Worm (Caenorhabditis elegans) whole organism, L4 larva: ENCODE data around the gene agt-1.
A peak's percentile ranks its signal among the peaks of the same experiment; 100 is the strongest.

Source experiments
- D1046.2 ChIP-seq: fragments of 200-800 bp; sonication (Bioruptor generic); IDR thresholded peaks from 2 replicates; pipeline ENCODE4 v1.3.6; 2022; ENCODE audit warnings: missing genetic modification characterization, missing compliant biosample characterization
- Y105C5A.15 ChIP-seq: fragments of 200-800 bp; sonication (Bioruptor generic); IDR thresholded peaks from 2 replicates; pipeline ENCODE4 v1.3.6; 2022; ENCODE audit warnings: missing genetic modification characterization, missing compliant biosample characterization
- Y48G9A.11 ChIP-seq: fragments of 200-800 bp; sonication (Bioruptor generic); IDR thresholded peaks from 2 replicates; pipeline ENCODE4 v1.3.6; 2022; ENCODE audit warnings: missing genetic modification reagents, missing genetic modification characterization, missing compliant biosample characterization
- Y5F2A.4 ChIP-seq: fragments of 200-800 bp; sonication (Bioruptor generic); optimal IDR thresholded peaks from 2 replicates; lab custom pipeline; 2018; ENCODE audit warnings: mild to moderate bottlenecking, missing genetic modification characterization, missing compliant biosample characterization
- aha-1 ChIP-seq: fragments of 150-350 bp; peaks from one replicate; lab custom pipeline; 2014; ENCODE audit warnings: missing biosample characterization, missing genetic modification characterization
- aly-2 ChIP-seq: sonication (generic microtip); optimal IDR thresholded peaks from 2 replicates; lab custom pipeline; 2018; ENCODE audit warnings: missing biosample characterization, missing genetic modification characterization
- arid-1 ChIP-seq: fragments of 200-800 bp; sonication (Bioruptor generic); conservative IDR thresholded peaks from 2 replicates; pipeline ENCODE4 v1.3.6; 2022; ENCODE audit warnings: missing genetic modification reagents, missing genetic modification characterization, missing compliant biosample characterization
- ceh-44 ChIP-seq: fragments of 200-800 bp; sonication (Bioruptor generic); IDR thresholded peaks from 2 replicates; pipeline ENCODE4 v1.3.6; 2022; ENCODE audit warnings: missing genetic modification reagents, missing genetic modification characterization, missing compliant biosample characterization
- ceh-62 ChIP-seq: sonication (generic microtip); optimal IDR thresholded peaks from 2 replicates; lab custom pipeline; 2017; ENCODE audit warnings: missing biosample characterization, missing genetic modification characterization
- ceh-82 ChIP-seq: sonication (generic microtip); optimal IDR thresholded peaks from 2 replicates; lab custom pipeline; 2017; ENCODE audit warnings: missing biosample characterization, missing genetic modification characterization
- daf-16 ChIP-seq, 3 experiments: sonication (generic microtip); optimal IDR thresholded peaks; 2 replicates each; lab custom pipeline; 2016 to 2017; ENCODE audit warnings: missing genetic modification characterization in 3 of 3, missing genetic modification reagents in 3 of 3, mild to moderate bottlenecking in 2 of 3, missing compliant biosample characterization in 2 of 3, missing biosample characterization in 1 of 3, moderate library complexity in 1 of 3
- dmd-6 ChIP-seq: fragments of 200-800 bp; sonication (Bioruptor generic); IDR thresholded peaks from 2 replicates; pipeline ENCODE4 v1.3.6; 2022; ENCODE audit warnings: missing genetic modification reagents, missing genetic modification characterization, missing compliant biosample characterization
- dmd-9 ChIP-seq: fragments of 200-800 bp; sonication (Bioruptor generic); IDR thresholded peaks from 2 replicates; pipeline ENCODE4 v1.3.6; 2022; ENCODE audit warnings: missing genetic modification reagents, missing genetic modification characterization, missing compliant biosample characterization
- duxl-1 ChIP-seq: sonication (generic microtip); optimal IDR thresholded peaks from 2 replicates; lab custom pipeline; 2016; ENCODE audit warnings: mild to moderate bottlenecking, missing genetic modification characterization, moderate library complexity, missing compliant biosample characterization; ENCODE audit not compliant: poor library complexity
- dve-1 ChIP-seq: sonication (generic microtip); optimal IDR thresholded peaks from 2 replicates; lab custom pipeline; 2017; ENCODE audit warnings: antibody characterized with exemption, mild to moderate bottlenecking, missing genetic modification characterization, missing compliant biosample characterization; ENCODE audit not compliant: insufficient read depth
- egl-27 ChIP-seq: sonication (generic microtip); optimal IDR thresholded peaks from 3 replicates; lab custom pipeline; 2017; ENCODE audit warnings: missing biosample characterization, missing genetic modification reagents, missing genetic modification characterization
- egl-43 ChIP-seq: fragments of 200-800 bp; sonication (Bioruptor generic); IDR thresholded peaks from 2 replicates; pipeline ENCODE4 v1.3.6; 2022; ENCODE audit warnings: missing genetic modification reagents, missing genetic modification characterization, missing compliant biosample characterization
- gei-8 ChIP-seq: fragments of 200-800 bp; sonication (Bioruptor generic); optimal IDR thresholded peaks from 2 replicates; lab custom pipeline; 2018; ENCODE audit warnings: mild to moderate bottlenecking, missing genetic modification characterization, missing compliant biosample characterization
- hif-1 ChIP-seq, 2 experiments: sonication (generic microtip); optimal IDR thresholded peaks; 2 replicates each; lab custom pipeline; 2016 to 2017; ENCODE audit warnings: missing compliant biosample characterization in 2 of 2, missing genetic modification characterization in 2 of 2, missing genetic modification reagents in 2 of 2, missing genotype in 2 of 2, mild to moderate bottlenecking in 1 of 2
- hlh-11 ChIP-seq: fragments of 200-800 bp; sonication (Bioruptor generic); optimal IDR thresholded peaks from 2 replicates; lab custom pipeline; 2018; ENCODE audit warnings: mild to moderate bottlenecking, missing genetic modification characterization, missing compliant biosample characterization
- hlh-30 ChIP-seq: sonication (generic microtip); optimal IDR thresholded peaks from 2 replicates; lab custom pipeline; 2017; ENCODE audit warnings: antibody characterized with exemption, mild to moderate bottlenecking, missing genetic modification characterization, missing compliant biosample characterization; ENCODE audit not compliant: insufficient read depth
- hmg-1.1 ChIP-seq: fragments of 200-800 bp; sonication (Bioruptor generic); IDR thresholded peaks from 2 replicates; pipeline ENCODE4 v1.3.6; 2022; ENCODE audit warnings: missing genetic modification reagents, missing genetic modification characterization, missing compliant biosample characterization
- lim-7 ChIP-seq: fragments of 200-800 bp; sonication (Bioruptor generic); IDR thresholded peaks from 2 replicates; pipeline ENCODE4 v1.3.6; 2022; ENCODE audit warnings: missing genetic modification characterization, missing compliant biosample characterization
- lin-13 ChIP-seq: fragments of 150-350 bp; optimal IDR thresholded peaks from 2 replicates; lab custom pipeline; 2014; ENCODE audit warnings: missing biosample characterization, missing genetic modification reagents, missing genetic modification characterization
- lsy-2 ChIP-seq, 2 experiments: fragments of 150-350 bp in 1 of 2; sonication (generic microtip) in 1 of 2; optimal IDR thresholded peaks; 2 replicates each; lab custom pipeline; 2014 to 2017; ENCODE audit warnings: missing biosample characterization in 2 of 2, missing genetic modification characterization in 2 of 2
- madf-5 ChIP-seq, 2 experiments: fragments of 200-800 bp; sonication (Bioruptor generic); IDR thresholded peaks; 2 replicates each; pipeline ENCODE4 v1.3.6; 2022; ENCODE audit warnings: missing compliant biosample characterization in 2 of 2, missing genetic modification characterization in 2 of 2
- mdl-1 ChIP-seq, 2 experiments: fragments of 150-350 bp in 1 of 2; sonication (generic microtip) in 1 of 2; optimal IDR thresholded peaks; 2 replicates each; lab custom pipeline; 2014 to 2017; ENCODE audit warnings: missing biosample characterization in 2 of 2, missing genetic modification characterization in 2 of 2
- mes-2 ChIP-seq: sonication (generic microtip); optimal IDR thresholded peaks from 2 replicates; lab custom pipeline; 2016; ENCODE audit warnings: missing genotype, mild to moderate bottlenecking, missing genetic modification characterization, missing compliant biosample characterization; ENCODE audit not compliant: poor library complexity, severe bottlenecking
- mxl-2 ChIP-seq: fragments of 200-800 bp; sonication (Bioruptor generic); conservative IDR thresholded peaks from 2 replicates; pipeline ENCODE4 v1.3.6; 2022; ENCODE audit warnings: missing genetic modification reagents, missing genetic modification characterization, missing compliant biosample characterization
- mxl-3 ChIP-seq: fragments of 200-800 bp; sonication (Bioruptor generic); optimal IDR thresholded peaks from 2 replicates; lab custom pipeline; 2018; ENCODE audit warnings: mild to moderate bottlenecking, missing genetic modification characterization, missing compliant biosample characterization
- nhr-10 ChIP-seq: fragments of 150-350 bp; optimal IDR thresholded peaks from 2 replicates; lab custom pipeline; 2014; ENCODE audit warnings: missing biosample characterization, missing genetic modification characterization
- nhr-102 ChIP-seq: sonication (generic microtip); optimal IDR thresholded peaks from 2 replicates; lab custom pipeline; 2016; ENCODE audit warnings: mild to moderate bottlenecking, missing genetic modification characterization, moderate library complexity, missing compliant biosample characterization
- nhr-11 ChIP-seq: fragments of 150-350 bp; optimal IDR thresholded peaks from 2 replicates; lab custom pipeline; 2014; ENCODE audit warnings: missing biosample characterization, missing genetic modification characterization
- nhr-111 ChIP-seq: fragments of 200-800 bp; sonication (Bioruptor generic); optimal IDR thresholded peaks from 2 replicates; lab custom pipeline; 2018; ENCODE audit warnings: mild to moderate bottlenecking, missing genetic modification characterization, missing compliant biosample characterization
- nhr-28 ChIP-seq: fragments of 150-350 bp; optimal IDR thresholded peaks from 2 replicates; lab custom pipeline; 2014; ENCODE audit warnings: missing biosample characterization, missing genetic modification characterization
- nhr-41 ChIP-seq: fragments of 200-800 bp; sonication (Bioruptor generic); IDR thresholded peaks from 2 replicates; pipeline ENCODE4 v1.3.6; 2022; ENCODE audit warnings: missing genetic modification reagents, missing genetic modification characterization, missing compliant biosample characterization
- nhr-42 ChIP-seq: fragments of 200-800 bp; sonication (Bioruptor generic); IDR thresholded peaks from 2 replicates; pipeline ENCODE4 v1.3.6; 2022; ENCODE audit warnings: missing genetic modification characterization, missing compliant biosample characterization
- nhr-48 ChIP-seq: sonication (generic microtip); optimal IDR thresholded peaks from 2 replicates; lab custom pipeline; 2016; ENCODE audit warnings: mild to moderate bottlenecking, missing genetic modification characterization, missing compliant biosample characterization
- nhr-76 ChIP-seq: fragments of 150-350 bp; optimal IDR thresholded peaks from 2 replicates; lab custom pipeline; 2014; ENCODE audit warnings: missing biosample characterization, missing genetic modification characterization
- pha-4 ChIP-seq, 2 experiments: fragments of 150-350 bp in 1 of 2; fragments of 200-800 bp in 1 of 2; sonication (Bioruptor generic) in 1 of 2; IDR thresholded peaks in 1 of 2; optimal IDR thresholded peaks in 1 of 2; 2 replicates each; pipeline versions ENCODE4 v1.3.6 to Lab custom; 2014 to 2022; ENCODE audit warnings: missing genetic modification characterization in 2 of 2, missing genetic modification reagents in 2 of 2, missing biosample characterization in 1 of 2, missing compliant biosample characterization in 1 of 2
- php-3 ChIP-seq: fragments of 200-800 bp; sonication (Bioruptor generic); IDR thresholded peaks from 2 replicates; pipeline ENCODE4 v1.3.6; 2022; ENCODE audit warnings: missing genetic modification reagents, missing genetic modification characterization, missing compliant biosample characterization
- pqm-1 ChIP-seq: sonication (generic microtip); optimal IDR thresholded peaks from 2 replicates; lab custom pipeline; 2017; ENCODE audit warnings: missing biosample characterization, missing genetic modification characterization
- set-16 ChIP-seq: fragments of 200-800 bp; sonication (Bioruptor generic); IDR thresholded peaks from 2 replicates; pipeline ENCODE4 v1.3.6; 2022; ENCODE audit warnings: missing genetic modification reagents, missing genetic modification characterization, missing compliant biosample characterization
- skn-1 ChIP-seq: fragments of 150-350 bp; optimal IDR thresholded peaks from 2 replicates; lab custom pipeline; 2014; ENCODE audit warnings: missing biosample characterization, missing genetic modification characterization
- spr-3 ChIP-seq: fragments of 200-800 bp; sonication (Bioruptor generic); optimal IDR thresholded peaks from 2 replicates; lab custom pipeline; 2018; ENCODE audit warnings: mild to moderate bottlenecking, missing genetic modification characterization, missing compliant biosample characterization
- vab-7 ChIP-seq: fragments of 200-800 bp; sonication (Bioruptor generic); IDR thresholded peaks from 2 replicates; pipeline ENCODE4 v1.3.6; 2022; ENCODE audit warnings: missing genetic modification reagents, missing genetic modification characterization, missing compliant biosample characterization
- zag-1 ChIP-seq: fragments of 150-350 bp; optimal IDR thresholded peaks from 2 replicates; lab custom pipeline; 2014; ENCODE audit warnings: missing biosample characterization, missing genetic modification characterization
- zip-11 ChIP-seq: fragments of 200-800 bp; sonication (Bioruptor generic); IDR thresholded peaks from 2 replicates; pipeline ENCODE4 v1.3.6; 2022; ENCODE audit warnings: missing genetic modification characterization, missing compliant biosample characterization
- ztf-7 ChIP-seq: fragments of 150-350 bp; optimal IDR thresholded peaks from 2 replicates; lab custom pipeline; 2014; ENCODE audit warnings: missing biosample characterization, missing genetic modification characterization

The agt-1 gene

DNA sequence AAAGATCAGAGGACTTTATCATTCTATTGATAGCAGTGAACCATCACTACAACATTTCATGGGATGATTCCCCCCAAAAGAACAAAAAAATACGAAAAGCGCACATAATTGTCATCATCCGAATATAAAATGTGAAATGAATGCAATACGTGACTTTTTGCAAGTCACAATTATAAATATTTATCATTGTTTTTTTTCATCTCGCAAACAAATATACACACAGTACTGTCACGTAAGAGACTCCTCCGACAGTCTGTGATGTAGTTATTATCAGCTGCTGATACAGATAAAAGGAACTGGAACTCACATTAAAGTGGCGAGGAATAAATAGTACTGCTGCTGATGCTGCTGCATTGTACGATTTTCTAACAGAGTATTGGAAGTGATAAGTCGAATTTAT lies 27.2 kb upstream of the agt-1 start:
- TF ChIP-seq dve-1 (tag; lab: Kevin White, UChicago) = peak; percentile 77
- TF ChIP-seq spr-3 (GFP tag; lab: Kevin White, UChicago) = no peak
- TF ChIP-seq pqm-1 (tag; lab: Kevin White, UChicago) = peak; percentile 75
- peak; percentile 90 for TF ChIP-seq nhr-28 (tag; lab: Kevin White, UChicago)
- TF ChIP-seq hlh-30 (tag; lab: Kevin White, UChicago) = peak; percentile 64
- no peak for TF ChIP-seq ceh-82 (tag; lab: Kevin White, UChicago)
- TF ChIP-seq php-3 (GFP tag; lab: Robert Waterston, UW) = peak; percentile 52; the same call in 1 of the 2 replicates
- peak; percentile 21 for TF ChIP-seq ztf-7 (tag; lab: Kevin White, UChicago)
- TF ChIP-seq nhr-102 = peak; percentile 35
- TF ChIP-seq mxl-2 (GFP tag; lab: Robert Waterston, UW) = peak; percentile 59; the same call in 1 of the 2 replicates
- peak; percentile 60 for TF ChIP-seq dmd-6
- TF ChIP-seq mdl-1 (tag; optimal IDR thresholded peaks at IDR 0.05; lab: Kevin White, UChicago) = peak in 1 of 2 experiments; percentile 32
- TF ChIP-seq daf-16 (GFP tag; optimal IDR thresholded peaks at IDR 0.05; lab: Kevin White, UChicago) = no peak
- peak; percentile 97 for TF ChIP-seq daf-16 (tag; optimal IDR thresholded peaks at IDR 0.05; lab: Kevin White, UChicago)
- TF ChIP-seq nhr-11 = no peak
- TF ChIP-seq aha-1 (tag; lab: Kevin White, UChicago) = peak; percentile 100
- peak; percentile 93 to 98 for TF ChIP-seq hif-1 (tag; optimal IDR thresholded peaks at IDR 0.05; lab: Kevin White, UChicago)
- no peak for TF ChIP-seq arid-1
- TF ChIP-seq nhr-10 = no peak
- peak in 1 of 2 experiments; percentile 16 for TF ChIP-seq lsy-2 (tag; optimal IDR thresholded peaks at IDR 0.05; lab: Kevin White, UChicago)
- TF ChIP-seq pha-4 (GFP tag; IDR thresholded peaks at IDR 0.05; lab: Robert Waterston, UW) = no peak
- TF ChIP-seq pha-4 (tag; optimal IDR thresholded peaks at IDR 0.05; lab: Kevin White, UChicago) = no peak
- peak; percentile 61 for TF ChIP-seq nhr-48
- TF ChIP-seq aly-2 (tag; lab: Kevin White, UChicago) = no peak
- TF ChIP-seq hlh-11 = peak; percentile 65

DNA sequence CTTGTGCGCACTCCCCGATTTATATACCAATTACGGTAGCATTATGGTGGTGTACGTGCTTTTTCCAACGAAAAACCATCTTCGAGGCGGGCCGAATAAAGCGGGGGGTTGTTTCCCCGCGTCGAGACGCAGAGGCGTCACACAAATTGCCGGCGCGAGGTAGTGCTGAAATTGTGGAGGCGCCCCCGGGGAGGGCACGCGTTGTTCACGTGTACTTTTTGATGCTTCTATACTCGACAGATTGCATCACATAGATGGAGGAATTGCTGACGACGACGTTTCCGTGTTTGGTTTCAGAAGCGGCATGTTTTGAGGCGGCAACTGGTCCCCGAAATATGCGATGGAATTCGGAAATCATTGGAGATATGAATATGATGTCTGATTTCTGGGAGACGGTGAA lies 26.0 kb upstream of the agt-1 start:
- TF ChIP-seq nhr-111 (GFP tag; lab: Kevin White, UChicago) = no peak
- 0 out of 4 replicates have a peak, but pooled peaks of 1 of the 2 experiments have one; percentile 70 for TF ChIP-seq madf-5 (GFP tag; IDR thresholded peaks at IDR 0.05; lab: Robert Waterston, UW)
- peak; percentile 75 for TF ChIP-seq lin-13 (GFP tag; lab: Kevin White, UChicago)
- peak; percentile 29 for TF ChIP-seq egl-27 (tag; lab: Kevin White, UChicago)
- TF ChIP-seq nhr-41 (GFP tag; lab: Robert Waterston, UW) = no peak
- TF ChIP-seq dmd-9 (GFP tag; lab: Robert Waterston, UW) = no peak
- no peak for TF ChIP-seq aly-2 (tag; lab: Kevin White, UChicago)
- no peak for TF ChIP-seq Y48G9A.11 (GFP tag; lab: Robert Waterston, UW)
- no peak for TF ChIP-seq pqm-1 (tag; lab: Kevin White, UChicago)
- no peak for TF ChIP-seq skn-1 (tag; lab: Kevin White, UChicago)
- peak; percentile 69 for TF ChIP-seq gei-8 (GFP tag; lab: Kevin White, UChicago)
- TF ChIP-seq lsy-2 (tag; optimal IDR thresholded peaks at IDR 0.05; lab: Kevin White, UChicago) = peak; percentile 63 to 85
- TF ChIP-seq ceh-62 (tag; lab: Kevin White, UChicago) = no peak
- peak; percentile 56; the same call in 1 of the 2 replicates for TF ChIP-seq nhr-42 (GFP tag; lab: Robert Waterston, UW)
- TF ChIP-seq vab-7 (GFP tag; lab: Robert Waterston, UW) = 0 out of 2 replicates have a peak, but pooled peaks have one; percentile 36
- TF ChIP-seq ceh-82 (tag; lab: Kevin White, UChicago) = no peak
- TF ChIP-seq hmg-1.1 (GFP tag; lab: Robert Waterston, UW) = peak; percentile 90
- 0 out of 2 replicates have a peak, but pooled peaks have one; percentile 4 for TF ChIP-seq D1046.2 (GFP tag; lab: Robert Waterston, UW)
- no peak for TF ChIP-seq duxl-1 (tag; lab: Kevin White, UChicago)
- TF ChIP-seq mes-2 (tag; lab: Kevin White, UChicago) = peak; percentile 66
- TF ChIP-seq Y5F2A.4 (GFP tag; lab: Kevin White, UChicago) = no peak
- TF ChIP-seq set-16 (GFP tag; lab: Robert Waterston, UW) = peak; percentile 87
- TF ChIP-seq nhr-76 = no peak
- peak; percentile 92 for TF ChIP-seq mxl-3
- no peak for TF ChIP-seq ceh-44
- no peak for TF ChIP-seq Y105C5A.15 (GFP tag; lab: Robert Waterston, UW)
- no peak for TF ChIP-seq zag-1
- TF ChIP-seq lim-7 = no peak
- peak; percentile 72 for TF ChIP-seq egl-43
- TF ChIP-seq zip-11 (GFP tag; lab: Robert Waterston, UW) = no peak
